Fruit fly (Drosophila melanogaster) whole organism, embryonic: ENCODE data around the gene CG43638.
A peak's percentile ranks its signal among the peaks of the same experiment; 100 is the strongest.

Experiments
- Atf-2 ChIP-seq: fragments of 200-800 bp; sonication (Bioruptor generic); optimal IDR thresholded peaks from 2 replicates; lab custom pipeline; 2016; ENCODE audit warnings: missing biosample characterization, missing genetic modification characterization
- Atf3 ChIP-seq: fragments of 200-800 bp; sonication (Bioruptor generic); optimal IDR thresholded peaks from 3 replicates; lab custom pipeline; 2016; ENCODE audit warnings: missing biosample characterization, missing genetic modification characterization
- CG10366 ChIP-seq: fragments of 200-800 bp; sonication (Bioruptor generic); IDR thresholded peaks from 2 replicates; pipeline ENCODE4 v1.3.6; 2022; ENCODE audit warnings: missing biosample characterization, missing genetic modification characterization
- CG11398 ChIP-seq: fragments of 200-800 bp; sonication (Bioruptor generic); optimal IDR thresholded peaks from 2 replicates; lab custom pipeline; 2016; ENCODE audit warnings: missing biosample characterization, missing genetic modification characterization
- CG11560 ChIP-seq: fragments of 200-800 bp; sonication (Bioruptor generic); IDR thresholded peaks from 3 replicates; pipeline ENCODE4 v1.3.6; 2022; ENCODE audit warnings: missing biosample characterization, missing genetic modification characterization
- CG13296 ChIP-seq: fragments of 200-800 bp; sonication (Bioruptor generic); optimal IDR thresholded peaks from 3 replicates; lab custom pipeline; 2018; ENCODE audit warnings: missing biosample characterization, mild to moderate bottlenecking, missing genetic modification characterization
- CG15514 ChIP-seq: fragments of 200-800 bp; sonication (Bioruptor generic); optimal IDR thresholded peaks from 3 replicates; lab custom pipeline; 2017; ENCODE audit warnings: missing biosample characterization, missing genetic modification characterization, mild to moderate bottlenecking, moderate library complexity, missing genetic modification reagents
- CG16813 ChIP-seq: fragments of 200-800 bp; sonication (Bioruptor generic); IDR thresholded peaks from 3 replicates; pipeline ENCODE4 v1.3.6; 2022; ENCODE audit warnings: missing biosample characterization, missing genetic modification characterization; ENCODE audit not compliant: partially characterized antibody
- CG1792 ChIP-seq: fragments of 200-800 bp; sonication (Bioruptor generic); optimal IDR thresholded peaks from 2 replicates; lab custom pipeline; 2016; ENCODE audit warnings: missing biosample characterization, missing genetic modification characterization
- CG30020 ChIP-seq: fragments of 200-800 bp; optimal IDR thresholded peaks from 2 replicates; lab custom pipeline; 2019; ENCODE audit warnings: missing biosample characterization, mild to moderate bottlenecking, missing genetic modification characterization, moderate library complexity
- CG32767 ChIP-seq: fragments of 200-800 bp; sonication (Bioruptor generic); IDR thresholded peaks from 2 replicates; pipeline ENCODE4 v1.3.6; 2022; ENCODE audit warnings: missing biosample characterization, missing genetic modification characterization
- CG32772 ChIP-seq: fragments of 200-800 bp; sonication (Bioruptor generic); IDR thresholded peaks from 2 replicates; pipeline ENCODE4 v1.3.6; 2022; ENCODE audit warnings: missing biosample characterization, missing genetic modification characterization
- CG34376 ChIP-seq: fragments of 200-800 bp; sonication (Bioruptor generic); optimal IDR thresholded peaks from 2 replicates; lab custom pipeline; 2018; ENCODE audit warnings: missing biosample characterization, mild to moderate bottlenecking, missing genetic modification characterization
- CG6175 ChIP-seq: fragments of 200-800 bp; sonication (Bioruptor generic); IDR thresholded peaks from 3 replicates; pipeline ENCODE4 v1.3.6; 2022; ENCODE audit warnings: missing biosample characterization, missing genetic modification characterization
- CG6683 ChIP-seq: fragments of 200-800 bp; sonication (Bioruptor generic); optimal IDR thresholded peaks from 2 replicates; lab custom pipeline; 2017; ENCODE audit warnings: missing biosample characterization, mild to moderate bottlenecking, missing genetic modification characterization, missing genetic modification reagents
- CG6791 ChIP-seq: fragments of 200-800 bp; sonication (Bioruptor generic); IDR thresholded peaks from 3 replicates; pipeline ENCODE4 v1.3.6; 2022; ENCODE audit warnings: missing biosample characterization, missing genetic modification characterization; ENCODE audit not compliant: partially characterized antibody
- CG7372 ChIP-seq: fragments of 200-800 bp; sonication (Bioruptor generic); IDR thresholded peaks from 2 replicates; pipeline ENCODE4 v1.3.6; 2022; ENCODE audit warnings: missing biosample characterization, missing genetic modification characterization
- Dbx ChIP-seq: fragments of 200-800 bp; sonication (Bioruptor generic); IDR thresholded peaks from 3 replicates; pipeline ENCODE4 v1.3.6; 2022; ENCODE audit warnings: missing biosample characterization, missing genetic modification characterization
- H2.0 ChIP-seq: fragments of 200-800 bp; sonication (Bioruptor generic); IDR thresholded peaks from 2 replicates; pipeline ENCODE4 v1.3.6; 2022; ENCODE audit warnings: missing biosample characterization, missing genetic modification characterization
- HLH3B ChIP-seq: fragments of 200-800 bp; sonication (Bioruptor generic); IDR thresholded peaks from 2 replicates; pipeline ENCODE4 v1.3.6; 2022; ENCODE audit warnings: missing biosample characterization, missing genetic modification characterization
- Hand ChIP-seq: fragments of 200-800 bp; sonication (Bioruptor generic); optimal IDR thresholded peaks from 2 replicates; lab custom pipeline; 2017; ENCODE audit warnings: mild to moderate bottlenecking, missing biosample characterization, missing genetic modification reagents, missing genetic modification characterization
- Kr ChIP-seq: fragments of 200-800 bp; sonication (Bioruptor generic); optimal IDR thresholded peaks from 2 replicates; lab custom pipeline; 2017; ENCODE audit warnings: missing biosample characterization, mild to moderate bottlenecking, missing genetic modification characterization
- MTF-1 ChIP-seq: fragments of 200-800 bp; sonication (Bioruptor generic); optimal IDR thresholded peaks from 2 replicates; lab custom pipeline; 2018; ENCODE audit warnings: missing biosample characterization, mild to moderate bottlenecking, missing genetic modification characterization, borderline replicate concordance
- NK7.1 ChIP-seq: fragments of 200-800 bp; sonication (Bioruptor generic); optimal IDR thresholded peaks from 3 replicates; lab custom pipeline; 2016; ENCODE audit warnings: missing biosample characterization, missing genetic modification characterization
- Rx ChIP-seq: fragments of 200-800 bp; sonication (Bioruptor generic); IDR thresholded peaks from 2 replicates; pipeline ENCODE4 v1.3.6; 2022; ENCODE audit warnings: missing biosample characterization, missing genetic modification characterization
- Sox102F ChIP-seq: fragments of 200-800 bp; sonication (Bioruptor generic); optimal IDR thresholded peaks from 2 replicates; lab custom pipeline; 2018; ENCODE audit warnings: missing biosample characterization, mild to moderate bottlenecking, missing genetic modification characterization, moderate library complexity
- Xbp1 ChIP-seq: fragments of 200-800 bp; sonication (Bioruptor generic); optimal IDR thresholded peaks from 3 replicates; lab custom pipeline; 2016; ENCODE audit warnings: missing biosample characterization, mild to moderate bottlenecking, missing genetic modification characterization
- amos ChIP-seq: fragments of 200-800 bp; sonication (Bioruptor generic); IDR thresholded peaks from 2 replicates; pipeline ENCODE4 v1.3.6; 2022; ENCODE audit warnings: missing biosample characterization, missing genetic modification characterization; ENCODE audit not compliant: partially characterized antibody
- bowl ChIP-seq: fragments of 200-800 bp; sonication (Bioruptor generic); IDR thresholded peaks from 2 replicates; pipeline ENCODE4 v1.3.6; 2022; ENCODE audit warnings: missing biosample characterization, missing genetic modification characterization
- br ChIP-seq: fragments of >200 bp; optimal IDR thresholded peaks from 2 replicates; lab custom pipeline; 2017
- cato ChIP-seq: fragments of 200-800 bp; sonication (Bioruptor generic); optimal IDR thresholded peaks from 2 replicates; lab custom pipeline; 2016; ENCODE audit warnings: missing biosample characterization, missing genetic modification characterization, borderline replicate concordance
- caup ChIP-seq: fragments of 200-800 bp; sonication (Bioruptor generic); optimal IDR thresholded peaks from 3 replicates; lab custom pipeline; 2017; ENCODE audit warnings: missing biosample characterization, mild to moderate bottlenecking, missing genetic modification characterization, moderate library complexity; ENCODE audit not compliant: severe bottlenecking
- chinmo ChIP-seq: fragments of 200-800 bp; sonication (Bioruptor generic); IDR thresholded peaks from 4 replicates; pipeline ENCODE4 v1.3.6; 2022; ENCODE audit warnings: missing biosample characterization, missing genetic modification characterization; ENCODE audit not compliant: partially characterized antibody
- danr ChIP-seq: fragments of 200-800 bp; sonication (Bioruptor generic); IDR thresholded peaks from 2 replicates; pipeline ENCODE4 v1.3.6; 2022; ENCODE audit warnings: missing biosample characterization, missing genetic modification characterization
- en ChIP-seq: fragments of 200-800 bp; sonication (Bioruptor generic); optimal IDR thresholded peaks from 2 replicates; lab custom pipeline; 2016; ENCODE audit warnings: missing biosample characterization, missing genetic modification characterization
- fd102C ChIP-seq: fragments of 200-800 bp; sonication (Bioruptor generic); optimal IDR thresholded peaks from 2 replicates; lab custom pipeline; 2018; ENCODE audit warnings: missing biosample characterization, mild to moderate bottlenecking, missing genetic modification characterization, moderate library complexity
- gem ChIP-seq: fragments of 200-800 bp; sonication (Bioruptor generic); optimal IDR thresholded peaks from 2 replicates; lab custom pipeline; 2019; ENCODE audit warnings: missing biosample characterization, mild to moderate bottlenecking, missing genetic modification characterization, moderate library complexity
- kni ChIP-seq: fragments of 200-800 bp; sonication (Bioruptor generic); optimal IDR thresholded peaks from 3 replicates; lab custom pipeline; 2017; ENCODE audit warnings: mild to moderate bottlenecking, missing biosample characterization, missing genetic modification reagents, missing genetic modification characterization
- maf-S ChIP-seq: fragments of 200-800 bp; sonication (Bioruptor generic); optimal IDR thresholded peaks from 2 replicates; lab custom pipeline; 2016; ENCODE audit warnings: missing biosample characterization, missing genetic modification characterization
- mld ChIP-seq: fragments of 200-800 bp; sonication (Bioruptor generic); IDR thresholded peaks from 3 replicates; pipeline ENCODE4 v1.3.6; 2022; ENCODE audit warnings: missing biosample characterization, missing genetic modification characterization; ENCODE audit not compliant: partially characterized antibody
- nerfin-2 ChIP-seq: fragments of 200-800 bp; sonication (Bioruptor generic); IDR thresholded peaks from 2 replicates; pipeline ENCODE4 v1.3.6; 2022; ENCODE audit warnings: missing biosample characterization, missing genetic modification characterization; ENCODE audit not compliant: partially characterized antibody
- nmo ChIP-seq: fragments of 200-800 bp; sonication (Bioruptor generic); optimal IDR thresholded peaks from 2 replicates; lab custom pipeline; 2018; ENCODE audit warnings: missing biosample characterization, mild to moderate bottlenecking, missing genetic modification characterization, moderate library complexity
- pfk ChIP-seq: fragments of 200-800 bp; sonication (Bioruptor generic); optimal IDR thresholded peaks from 2 replicates; lab custom pipeline; 2018; ENCODE audit warnings: missing biosample characterization, mild to moderate bottlenecking, missing genetic modification characterization, moderate library complexity
- sens ChIP-seq: fragments of 200-800 bp; sonication (Bioruptor generic); peaks from one replicate; lab custom pipeline; 2016; ENCODE audit warnings: missing biosample characterization, missing genetic modification characterization
- sima ChIP-seq: fragments of 200-800 bp; sonication (Bioruptor generic); optimal IDR thresholded peaks from 2 replicates; lab custom pipeline; 2016; ENCODE audit warnings: missing biosample characterization, missing genetic modification characterization
- slp2 ChIP-seq: fragments of 200-800 bp; sonication (Bioruptor generic); optimal IDR thresholded peaks from 2 replicates; lab custom pipeline; 2016; ENCODE audit warnings: missing biosample characterization, missing genetic modification characterization
- vvl ChIP-seq: fragments of 200-800 bp; sonication (Bioruptor generic); IDR thresholded peaks from 2 replicates; pipeline ENCODE4 v1.3.6; 2022; ENCODE audit warnings: missing biosample characterization, missing genetic modification characterization
- z ChIP-seq: fragments of 200-800 bp; sonication (Bioruptor generic); IDR thresholded peaks from 3 replicates; pipeline ENCODE4 v1.3.6; 2022; ENCODE audit warnings: missing biosample characterization, missing genetic modification characterization

The CG43638 gene

dm6 chr3L:12002321-12003248 lies 41.8 kb upstream of the CG43638 start, which contains the start of the genes Pop2 and CG6928 (continued):
- TF ChIP-seq CG11398, result peak; percentile 72
- TF ChIP-seq chinmo, result peak; percentile 82
- TF ChIP-seq nerfin-2 (GFP tag; lab: Robert Waterston, UW), result no peak; the same call in 1 of the 2 replicates
- peak; percentile 34 for TF ChIP-seq NK7.1 (GFP tag; lab: Kevin White, UChicago)
- TF ChIP-seq fd102C (GFP tag; lab: Kevin White, UChicago), result no peak
- peak; percentile 1 for TF ChIP-seq kni (GFP tag; lab: Kevin White, UChicago)
- TF ChIP-seq CG6791 (GFP tag; lab: Robert Waterston, UW), result peak; percentile 71
- no peak for TF ChIP-seq pfk (GFP tag; lab: Kevin White, UChicago)
- peak; percentile 60 for TF ChIP-seq H2.0 (GFP tag; lab: Robert Waterston, UW)
- peak; percentile 72 for TF ChIP-seq CG32772
- peak; percentile 78 for TF ChIP-seq CG7372 (GFP tag; lab: Robert Waterston, UW)
- TF ChIP-seq CG30020 (tag; lab: Kevin White, UChicago), result peak; percentile 42
- TF ChIP-seq CG15514, result peak; percentile 82
- peak; percentile 86 for TF ChIP-seq Dbx (GFP tag; lab: Robert Waterston, UW)
- peak; percentile 79 for TF ChIP-seq HLH3B (GFP tag; lab: Robert Waterston, UW)
- TF ChIP-seq bowl (GFP tag; lab: Robert Waterston, UW), result no peak
- TF ChIP-seq danr (GFP tag; lab: Robert Waterston, UW), result 0 out of 2 replicates have a peak, but pooled peaks have one; percentile 29
- TF ChIP-seq Sox102F (GFP tag; lab: Kevin White, UChicago), result peak; percentile 54
- peak; percentile 36; the same call in 1 of the 2 replicates for TF ChIP-seq Rx (GFP tag; lab: Robert Waterston, UW)
- TF ChIP-seq Xbp1, result peak; percentile 84
- no peak for TF ChIP-seq CG13296 (GFP tag; lab: Kevin White, UChicago)
- no peak for TF ChIP-seq en (GFP tag; lab: Kevin White, UChicago)
- TF ChIP-seq sima (GFP tag; lab: Kevin White, UChicago), result peak; percentile 24
- TF ChIP-seq nmo (GFP tag; lab: Kevin White, UChicago), result peak; percentile 84
- peak; percentile 66 for TF ChIP-seq CG1792
- TF ChIP-seq sens, result peak; percentile 96
- peak; percentile 22 for TF ChIP-seq CG34376
- peak; percentile 16; the same call in 1 of the 3 replicates for TF ChIP-seq mld (GFP tag; lab: Robert Waterston, UW)
- peak; percentile 82 for TF ChIP-seq maf-S
- peak; percentile 57 for TF ChIP-seq CG10366 (GFP tag; lab: Robert Waterston, UW)
- TF ChIP-seq CG16813 (GFP tag; lab: Robert Waterston, UW), result peak; percentile 88
- no peak for TF ChIP-seq MTF-1 (GFP tag; lab: Kevin White, UChicago)
- TF ChIP-seq cato, result peak; percentile 31
- no peak; the same call in 1 of the 2 replicates for TF ChIP-seq CG32767
- peak; percentile 86 for TF ChIP-seq vvl (GFP tag; lab: Robert Waterston, UW)
- no peak for TF ChIP-seq CG6683 (GFP tag; lab: Kevin White, UChicago)
- TF ChIP-seq CG6175 (GFP tag; lab: Robert Waterston, UW), result no peak
- peak; percentile 83 for TF ChIP-seq amos
- peak; percentile 70 for TF ChIP-seq gem (tag; lab: Kevin White, UChicago)
- TF ChIP-seq slp2, result peak; percentile 80
- no peak for TF ChIP-seq br
- TF ChIP-seq Atf3 (GFP tag; lab: Kevin White, UChicago), result peak; percentile 48
- no peak for TF ChIP-seq z (GFP tag; lab: Robert Waterston, UW)
- TF ChIP-seq caup, result peak; percentile 76
- TF ChIP-seq Atf-2 (GFP tag; lab: Kevin White, UChicago), result peak; percentile 68
- no peak for TF ChIP-seq Kr (GFP tag; lab: Kevin White, UChicago)
- TF ChIP-seq Hand, result no peak
- TF ChIP-seq CG11560 (tag; lab: Robert Waterston, UW), result peak; percentile 67; the same call in 2 of the 3 replicates
